Worm (Caenorhabditis elegans) whole organism, L2 larva: ENCODE measurements around the gene F32D8.1.

Source experiments
- R02D3.7 ChIP-seq: fragments of 150-350 bp; optimal IDR thresholded peaks from 2 replicates; lab custom pipeline; 2014; ENCODE audit warnings: missing biosample characterization, missing genetic modification characterization
- ZK546.5 ChIP-seq: sonication (generic microtip); optimal IDR thresholded peaks from 2 replicates; lab custom pipeline; 2017; ENCODE audit warnings: missing biosample characterization, missing genetic modification characterization
- alr-1 ChIP-seq: fragments of 150-350 bp; optimal IDR thresholded peaks from 2 replicates; lab custom pipeline; 2014; ENCODE audit warnings: missing biosample characterization, missing genetic modification characterization
- ama-1 ChIP-seq: fragments of 150-350 bp; optimal IDR thresholded peaks from 2 replicates; lab custom pipeline; 2018; ENCODE audit warnings: inconsistent platforms
- elt-1 ChIP-seq: fragments of 150-350 bp; optimal IDR thresholded peaks from 2 replicates; lab custom pipeline; 2014; ENCODE audit warnings: missing biosample characterization, missing genetic modification characterization
- elt-3 ChIP-seq: sonication (generic microtip); optimal IDR thresholded peaks from 2 replicates; lab custom pipeline; 2017; ENCODE audit warnings: missing biosample characterization, missing genetic modification characterization
- lin-13 ChIP-seq: fragments of 150-350 bp; optimal IDR thresholded peaks from 2 replicates; lab custom pipeline; 2014; ENCODE audit warnings: missing biosample characterization, missing genetic modification reagents, missing genetic modification characterization
- lsy-2 ChIP-seq, 2 experiments: fragments of 150-350 bp in 1 of 2; sonication (generic microtip) in 1 of 2; optimal IDR thresholded peaks; 2 replicates each; lab custom pipeline; 2014 to 2017; ENCODE audit warnings: missing biosample characterization in 2 of 2, missing genetic modification characterization in 2 of 2
- nhr-11 ChIP-seq: fragments of 150-350 bp; optimal IDR thresholded peaks from 2 replicates; lab custom pipeline; 2014; ENCODE audit warnings: missing biosample characterization, missing genetic modification characterization
- nhr-237 ChIP-seq: fragments of 150-350 bp; optimal IDR thresholded peaks from 2 replicates; lab custom pipeline; 2014; ENCODE audit warnings: missing biosample characterization, missing genetic modification characterization
- unc-62 ChIP-seq: fragments of 150-350 bp; optimal IDR thresholded peaks from 2 replicates; lab custom pipeline; 2014; ENCODE audit warnings: missing biosample characterization, missing genetic modification reagents, missing genetic modification characterization

- TF ChIP-seq ZK546.5 (tag; lab: Kevin White, UChicago) (no peak), alr-1 (tag; lab: Kevin White, UChicago) (no peak), nhr-237 (tag; lab: Kevin White, UChicago) (no peak), ama-1 (lab: Kevin White, UChicago) (no peak), elt-3 (tag; lab: Kevin White, UChicago) (no peak), elt-1 (no peak), R02D3.7 (tag; lab: Kevin White, UChicago) (no peak), nhr-11 (tag; lab: Kevin White, UChicago) (no peak), unc-62 (GFP tag; lab: Kevin White, UChicago) (no peak), lin-13 (GFP tag; lab: Kevin White, UChicago) (no peak), lsy-2 (tag; optimal IDR thresholded peaks at IDR 0.05; lab: Kevin White, UChicago) (no peak)
These were observed 48.9 kb downstream of the F32D8.1 start, which contains the start of gene F58B4.3 for ce11 chrV:10929511-10929910.
